Fruit fly (Drosophila melanogaster): ENCODE results near the gene CG7542.

Gene CG7542

dm6 chr3L:17569737-17570546, 20.3 kb downstream of the CG7542 start (continued):
- peak; percentile 89 for TF ChIP-seq ftz-f1 (GFP tag; optimal IDR thresholded peaks at IDR 0.05)
- TF ChIP-seq nom (GFP tag; optimal IDR thresholded peaks at IDR 0.05): peak; percentile 4
- TF ChIP-seq abd-A (tag; optimal IDR thresholded peaks at IDR 0.05): peak; percentile 5
- peak; percentile 46 for TF ChIP-seq sd (tag; optimal IDR thresholded peaks at IDR 0.05)
- TF ChIP-seq Blimp-1 (GFP tag; optimal IDR thresholded peaks at IDR 0.05): peak; percentile 48
- TF ChIP-seq CG8478 (optimal IDR thresholded peaks at IDR 0.05): peak; percentile 80
- no peak for TF ChIP-seq sens-2 (GFP tag; IDR thresholded peaks at IDR 0.05)

DNA sequence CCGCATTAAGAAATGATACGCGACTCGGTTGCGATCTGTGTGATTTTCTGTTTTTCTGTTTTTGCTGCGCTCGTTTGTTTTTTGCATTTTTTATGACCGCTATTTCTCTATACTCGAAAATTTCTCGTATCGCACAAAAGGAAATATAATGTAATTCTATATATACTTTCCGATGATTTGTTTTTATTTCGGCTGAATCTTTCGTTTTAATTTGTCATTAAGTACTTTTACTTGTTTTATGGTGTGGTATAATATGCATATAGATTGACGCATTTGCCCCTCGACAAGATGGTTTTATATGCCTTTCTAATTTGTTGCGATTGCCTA, 20.9 kb downstream of the CG7542 start:
- TF ChIP-seq sens (GFP tag) (peak; percentile 1), phol (tag; optimal IDR thresholded peaks at IDR 0.05) (no peak)

DNA sequence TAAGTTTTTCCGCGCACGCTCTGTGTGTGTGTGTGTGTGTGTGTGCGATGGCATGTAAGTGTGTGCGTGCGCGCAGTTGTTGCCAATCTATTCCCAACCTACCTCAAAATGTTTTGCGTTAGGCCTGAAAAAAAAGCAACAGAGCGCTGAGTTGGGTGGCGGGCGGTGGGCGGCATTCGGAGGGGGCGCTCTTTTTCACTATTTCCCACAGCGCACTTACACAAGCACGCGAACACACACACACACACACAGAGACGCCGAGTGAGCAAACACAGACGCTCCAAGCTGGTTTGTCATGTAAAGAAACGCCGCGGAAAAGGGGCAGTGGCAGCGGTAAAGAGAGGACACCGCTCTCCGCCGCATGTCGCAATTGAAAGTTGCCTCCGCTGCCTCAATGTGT, 22.5 kb downstream of the CG7542 start:
- TF ChIP-seq CG10209 (GFP tag; optimal IDR thresholded peaks at IDR 0.05) (no peak), fru (optimal IDR thresholded peaks at IDR 0.05) (no peak), D19B (GFP tag; optimal IDR thresholded peaks at IDR 0.05) (no peak), CG9797 (GFP tag; optimal IDR thresholded peaks at IDR 0.05) (no peak), insv (GFP tag; optimal IDR thresholded peaks at IDR 0.05) (no peak), nmo (GFP tag; optimal IDR thresholded peaks at IDR 0.05) (no peak), CG3726 (GFP tag; IDR thresholded peaks at IDR 0.05) (no peak), Ravus (GFP tag; IDR thresholded peaks at IDR 0.05) (no peak), NC2β (GFP tag; optimal IDR thresholded peaks at IDR 0.05) (no peak), Ssrp (tag; optimal IDR thresholded peaks at IDR 0.05) (no peak), gcm (GFP tag; optimal IDR thresholded peaks at IDR 0.05) (no peak), Dek (tag; optimal IDR thresholded peaks at IDR 0.05) (no peak), gsb-n (tag; optimal IDR thresholded peaks at IDR 0.05) (no peak), pho (GFP tag; optimal IDR thresholded peaks at IDR 0.05) (no peak), Xrp1 (GFP tag; IDR thresholded peaks at IDR 0.05) (no peak), ken (GFP tag; IDR thresholded peaks at IDR 0.05) (no peak), Med (GFP tag) (peak; percentile 67), usp (GFP tag; optimal IDR thresholded peaks at IDR 0.05) (no peak), bigmax (GFP tag; optimal IDR thresholded peaks at IDR 0.05) (no peak), her (GFP tag; optimal IDR thresholded peaks at IDR 0.05) (no peak), CG32532 (GFP tag; IDR thresholded peaks at IDR 0.05) (0 out of 2 replicates have a peak, but pooled peaks have one; percentile 29), CG18764 (GFP tag; optimal IDR thresholded peaks at IDR 0.05) (no peak), Max (GFP tag; optimal IDR thresholded peaks at IDR 0.05) (no peak), HmgZ (tag; optimal IDR thresholded peaks at IDR 0.05) (no peak), Awh (GFP tag; IDR thresholded peaks at IDR 0.05) (0 out of 2 replicates have a peak, but pooled peaks have one; percentile 37), hbn (GFP tag; IDR thresholded peaks at IDR 0.05; ENCODE audit: partially characterized antibody) (no peak), cad (GFP tag; optimal IDR thresholded peaks at IDR 0.05) (no peak), crp (GFP tag; optimal IDR thresholded peaks at IDR 0.05) (no peak), CHES-1-like (GFP tag; optimal IDR thresholded peaks at IDR 0.05) (no peak), CG17186 (GFP tag; optimal IDR thresholded peaks at IDR 0.05) (no peak), CG34422 (GFP tag; IDR thresholded peaks at IDR 0.05) (peak; percentile 51; the same call in 2 of the 3 replicates), br (optimal IDR thresholded peaks at IDR 0.05) (no peak), ind (GFP tag; optimal IDR thresholded peaks at IDR 0.05) (no peak), amos (GFP tag; IDR thresholded peaks at IDR 0.05; ENCODE audit: partially characterized antibody) (no peak), vnd (GFP tag; IDR thresholded peaks at IDR 0.05; ENCODE audit: partially characterized antibody) (no peak), Fer1 (GFP tag; optimal IDR thresholded peaks at IDR 0.05) (no peak), CG18619 (GFP tag; optimal IDR thresholded peaks at IDR 0.05) (no peak), scrt (GFP tag; optimal IDR thresholded peaks at IDR 0.05) (peak; percentile 89), Taf1 (GFP tag; IDR thresholded peaks at IDR 0.05) (no peak)

All from whole organism, embryonic.